Worm (Caenorhabditis elegans): ENCODE measurements around the gene acr-25.

- TF ChIP-seq ztf-4 (tag; optimal IDR thresholded peaks at IDR 0.05) (no peak), ztf-11 (tag; optimal IDR thresholded peaks at IDR 0.05) (no peak), ama-1 (optimal IDR thresholded peaks at IDR 0.05) (no peak), lin-14 (GFP tag; optimal IDR thresholded peaks at IDR 0.05) (no peak), nhr-77 (tag; optimal IDR thresholded peaks at IDR 0.05) (no peak), snpc-4 (tag; optimal IDR thresholded peaks at IDR 0.05) (no peak), nhr-11 (tag; optimal IDR thresholded peaks at IDR 0.05) (no peak), aly-2 (tag; optimal IDR thresholded peaks at IDR 0.05) (no peak), rnt-1 (tag; optimal IDR thresholded peaks at IDR 0.05) (no peak), nhr-28 (tag; optimal IDR thresholded peaks at IDR 0.05) (no peak)
Measured at ce11 chrIV:6441601-6442000, 22.5 kb upstream of the acr-25 start, which contains the start of gene Y73B6BL.31.
